Worm (Caenorhabditis elegans): ENCODE data around the gene dcaf-1.

- TF ChIP-seq him-1 (tag; optimal IDR thresholded peaks at IDR 0.05), result no peak
- TF ChIP-seq W03F9.2 (tag; optimal IDR thresholded peaks at IDR 0.05), result peak; percentile 37
Observed at ce11 chrIV:9651234-9651633, 55.3 kb downstream of the dcaf-1 start, which contains the start of gene chca-1.

Measured in whole organism, L4/young adult.